Fruit fly (Drosophila melanogaster) S2 (cell line): ENCODE measurements around the gene Atg18a.
"Not testable (repeated sequence)": the region's sequence is repeated elsewhere in the genome, so short reads cannot be mapped to it uniquely, and the experiment has no call there.

ENCODE experiments used
- CG8478 ChIP-seq: fragments of >200 bp; optimal IDR thresholded peaks from 2 replicates; lab custom pipeline; 2018
- CTCF ChIP-seq, 2 experiments: fragments of >200 bp; optimal IDR thresholded peaks; 2 replicates each; lab custom pipeline; 2018

The Atg18a gene

dm6 chr3L:8218883-8219282, 32.2 kb downstream of the Atg18a start, which contains the start of gene CG13674:
Gene CG13674, minus strand, starts transcription at chr3L:8218983.
- TF ChIP-seq CG8478 (lab: Kevin White, UChicago) (no peak), CTCF (optimal IDR thresholded peaks at IDR 0.05; lab: Kevin White, UChicago) (no peak)

DNA sequence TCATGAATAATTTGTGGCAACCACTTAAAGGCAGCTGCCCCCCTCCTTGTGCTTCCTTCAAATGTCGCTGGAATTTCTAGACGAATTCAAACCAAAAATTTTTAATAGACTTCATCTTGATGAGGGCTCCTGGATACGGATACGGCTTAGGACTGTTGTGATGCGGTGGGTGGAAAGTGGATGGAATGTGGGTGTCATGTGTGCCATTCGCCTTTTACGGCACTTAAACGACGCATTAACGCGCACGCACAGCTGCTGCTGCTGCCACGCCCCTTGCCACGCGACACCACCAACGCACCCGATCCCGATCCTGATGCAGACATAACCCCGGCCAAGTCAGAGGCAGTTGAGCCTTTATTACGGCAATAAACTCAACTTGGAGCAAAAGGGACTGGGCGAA, 33.0 kb downstream of the Atg18a start:
- TF ChIP-seq CTCF (optimal IDR thresholded peaks at IDR 0.05; lab: Kevin White, UChicago) (no peak), CG8478 (lab: Kevin White, UChicago) (no peak)

dm6 chr3L:8221835-8222234, 35.2 kb downstream of the Atg18a start, which contains the start of gene CG13678:
Gene CG13678, plus strand, starts transcription at chr3L:8222141.
- TF ChIP-seq CG8478 (lab: Kevin White, UChicago) (no peak), CTCF (optimal IDR thresholded peaks at IDR 0.05; lab: Kevin White, UChicago) (no peak)

dm6 chr3L:8228924-8229323, 42.3 kb downstream of the Atg18a start, which contains the start of gene eIF4E3:
Gene eIF4E3, plus strand, starts transcription at chr3L:8229224.
- TF ChIP-seq CTCF (optimal IDR thresholded peaks at IDR 0.05; lab: Kevin White, UChicago): no peak
- TF ChIP-seq CG8478 (lab: Kevin White, UChicago): no peak

DNA sequence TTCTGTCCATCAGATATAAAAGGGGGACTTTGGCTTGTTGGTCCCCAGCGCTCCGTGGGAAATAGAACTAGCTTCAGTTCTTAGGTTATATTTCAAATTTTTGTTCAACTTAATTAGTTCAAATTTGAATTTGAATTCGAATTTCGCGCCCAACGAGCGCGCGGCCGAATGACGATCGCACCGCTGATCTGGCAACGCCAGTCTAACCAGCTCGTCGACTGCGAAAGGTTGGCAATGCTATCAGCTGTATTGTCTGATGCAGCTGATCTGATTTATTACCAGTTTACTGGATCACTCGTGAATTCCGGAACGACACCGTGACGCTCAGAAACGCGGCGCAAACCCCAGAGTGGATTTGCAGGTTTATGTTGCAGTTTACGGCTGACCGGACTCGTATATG, 51.7 kb downstream of the Atg18a start, which contains the start of gene Dscam4:
TSS of gene Dscam4 (plus strand) at position 301 of the 400 bp plus-strand sequence.
- TF ChIP-seq CTCF (optimal IDR thresholded peaks at IDR 0.05; lab: Kevin White, UChicago); CG8478 (lab: Kevin White, UChicago): not testable (repeated sequence)

DNA sequence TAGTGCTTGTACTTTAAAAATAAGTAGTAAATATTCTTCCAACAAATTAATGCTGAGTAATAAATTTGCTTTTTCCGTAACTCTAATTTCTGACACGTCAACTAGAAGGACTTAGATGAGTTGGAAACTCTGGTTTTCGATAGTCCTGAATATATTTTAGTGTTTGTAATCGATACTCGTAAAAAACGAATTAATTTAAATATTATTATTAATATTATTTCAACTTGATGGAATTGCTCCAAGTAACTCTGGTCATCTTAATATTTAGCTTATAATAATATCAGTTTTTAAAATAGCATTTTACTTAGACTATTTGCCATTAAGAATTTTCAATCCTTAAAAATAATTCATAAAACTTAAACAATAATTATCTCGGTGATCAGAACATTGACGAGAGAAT, 53.8 kb downstream of the Atg18a start, which contains the start of gene CG7213:
TSS of gene CG7213 (minus strand) at position 101 of the 400 bp plus-strand sequence.
- TF ChIP-seq CG8478 (lab: Kevin White, UChicago): no peak
- no peak for TF ChIP-seq CTCF (optimal IDR thresholded peaks at IDR 0.05; lab: Kevin White, UChicago)
